Worm (Caenorhabditis elegans) whole organism, L1 larva: ENCODE results near the gene laf-1.

ENCODE experiments used
- alr-1 ChIP-seq: fragments of 200-800 bp; sonication (Bioruptor generic); optimal IDR thresholded peaks from 2 replicates; lab custom pipeline; 2018; ENCODE audit warnings: borderline replicate concordance, mild to moderate bottlenecking, missing genetic modification characterization, missing compliant biosample characterization
- ama-1 ChIP-seq: fragments of 150-350 bp; optimal IDR thresholded peaks from 2 replicates; lab custom pipeline; 2014
- ceh-82 ChIP-seq, 3 experiments: fragments of 150-350 bp in 1 of 3; sonication (generic microtip) in 2 of 3; optimal IDR thresholded peaks; 2 replicates each; lab custom pipeline; 2014 to 2017; ENCODE audit warnings: missing biosample characterization in 3 of 3, missing genetic modification characterization in 3 of 3
- lin-15B ChIP-seq: fragments of 150-350 bp; sonication (generic microtip); optimal IDR thresholded peaks from 3 replicates; lab custom pipeline; 2014; ENCODE audit warnings: missing biosample characterization, missing genetic modification characterization
- mef-2 ChIP-seq: fragments of 150-350 bp; optimal IDR thresholded peaks from 2 replicates; lab custom pipeline; 2014; ENCODE audit warnings: missing biosample characterization, missing genetic modification characterization
- nhr-237 ChIP-seq: fragments of 150-350 bp; optimal IDR thresholded peaks from 2 replicates; lab custom pipeline; 2014; ENCODE audit warnings: missing biosample characterization, missing genetic modification characterization
- nhr-28 ChIP-seq: fragments of 150-350 bp; optimal IDR thresholded peaks from 2 replicates; lab custom pipeline; 2014; ENCODE audit warnings: missing biosample characterization, missing genetic modification characterization
- nhr-47 ChIP-seq: sonication (generic microtip); optimal IDR thresholded peaks from 2 replicates; lab custom pipeline; 2016; ENCODE audit warnings: mild to moderate bottlenecking, missing genetic modification characterization, moderate library complexity, missing compliant biosample characterization
- nhr-71 ChIP-seq: sonication (generic microtip); optimal IDR thresholded peaks from 2 replicates; lab custom pipeline; 2016; ENCODE audit warnings: mild to moderate bottlenecking, missing genetic modification characterization, moderate library complexity, missing compliant biosample characterization
- nhr-76 ChIP-seq: sonication (generic microtip); optimal IDR thresholded peaks from 2 replicates; lab custom pipeline; 2017; ENCODE audit warnings: missing biosample characterization, missing genetic modification characterization
- pqm-1 ChIP-seq: sonication (generic microtip); optimal IDR thresholded peaks from 3 replicates; lab custom pipeline; 2017; ENCODE audit warnings: missing biosample characterization, missing genetic modification characterization
- snpc-4 ChIP-seq: fragments of 150-350 bp; optimal IDR thresholded peaks from 2 replicates; lab custom pipeline; 2014; ENCODE audit warnings: missing biosample characterization, missing genetic modification characterization
- unc-130 ChIP-seq: fragments of 150-350 bp; optimal IDR thresholded peaks from 2 replicates; lab custom pipeline; 2017; ENCODE audit warnings: missing biosample characterization, missing genetic modification characterization, inconsistent platforms

DNA sequence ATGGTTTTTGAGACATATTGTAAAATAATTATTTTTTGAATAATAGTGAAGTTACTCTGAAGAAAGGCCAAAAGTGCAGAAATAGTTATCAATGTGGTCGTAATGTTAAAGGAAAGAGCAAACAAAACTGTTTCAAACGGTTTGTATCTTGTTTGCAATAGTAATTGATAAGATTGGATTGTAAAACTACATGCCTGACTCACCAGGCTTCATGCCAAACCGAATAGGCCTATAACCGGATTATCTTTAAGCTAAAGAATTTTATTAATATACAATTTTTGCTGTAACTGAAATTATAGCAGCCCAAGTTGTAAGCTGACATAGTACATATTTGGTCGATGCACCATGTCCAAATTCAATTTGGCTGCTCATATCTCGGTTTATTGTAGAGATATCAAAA, 32.3 kb downstream of the laf-1 start, which contains the start of gene Y71H2AM.14:
- TF ChIP-seq alr-1 (tag; lab: Kevin White, UChicago) (no peak), nhr-76 (tag; lab: Kevin White, UChicago) (no peak), nhr-47 (no peak), pqm-1 (no peak), nhr-28 (tag; lab: Kevin White, UChicago) (no peak), mef-2 (no peak), lin-15B (tag; lab: Kevin White, UChicago) (no peak), nhr-71 (no peak), ama-1 (lab: Kevin White, UChicago) (no peak), nhr-237 (tag; lab: Kevin White, UChicago) (no peak), ceh-82 (tag; optimal IDR thresholded peaks at IDR 0.05; lab: Kevin White, UChicago) (no peak), snpc-4 (tag; lab: Kevin White, UChicago) (no peak), unc-130 (tag; lab: Kevin White, UChicago) (no peak)
